Worm (Caenorhabditis elegans) whole organism, L3 larva: Measurements from ENCODE around the gene ser-6.
"Not testable (repeated sequence)": the region's sequence is repeated elsewhere in the genome, so short reads cannot be mapped to it uniquely, and the experiment has no call there.

Source experiments
- R02D3.7 ChIP-seq: fragments of 150-350 bp; optimal IDR thresholded peaks from 2 replicates; lab custom pipeline; 2014; ENCODE audit warnings: missing biosample characterization, missing genetic modification characterization
- aly-2 ChIP-seq: fragments of 150-350 bp; optimal IDR thresholded peaks from 2 replicates; lab custom pipeline; 2014; ENCODE audit warnings: missing biosample characterization, missing genetic modification characterization
- ama-1 ChIP-seq: fragments of 150-350 bp; optimal IDR thresholded peaks from 2 replicates; lab custom pipeline; 2018
- ceh-16 ChIP-seq: sonication (generic microtip); optimal IDR thresholded peaks from 2 replicates; lab custom pipeline; 2017; ENCODE audit warnings: missing biosample characterization, missing genetic modification characterization
- ceh-28 ChIP-seq: fragments of 150-350 bp; optimal IDR thresholded peaks from 2 replicates; lab custom pipeline; 2014; ENCODE audit warnings: missing biosample characterization, missing genetic modification reagents, missing genetic modification characterization
- ceh-82 ChIP-seq: fragments of 150-350 bp; optimal IDR thresholded peaks from 2 replicates; lab custom pipeline; 2014; ENCODE audit warnings: missing biosample characterization, missing genetic modification characterization
- ceh-9 ChIP-seq: sonication (generic microtip); optimal IDR thresholded peaks from 2 replicates; lab custom pipeline; 2018; ENCODE audit warnings: missing biosample characterization, missing genetic modification characterization
- egl-27 ChIP-seq: sonication (generic microtip); optimal IDR thresholded peaks from 4 replicates; lab custom pipeline; 2017; ENCODE audit warnings: missing biosample characterization, missing genetic modification reagents, missing genetic modification characterization
- egl-5 ChIP-seq: fragments of 150-350 bp; optimal IDR thresholded peaks from 2 replicates; lab custom pipeline; 2017; ENCODE audit warnings: missing biosample characterization, missing genetic modification reagents, missing genetic modification characterization, inconsistent platforms
- elt-1 ChIP-seq: fragments of 150-350 bp; optimal IDR thresholded peaks from 2 replicates; lab custom pipeline; 2014; ENCODE audit warnings: missing biosample characterization, missing genetic modification characterization
- elt-2 ChIP-seq: sonication (generic microtip); optimal IDR thresholded peaks from 2 replicates; lab custom pipeline; 2016; ENCODE audit warnings: missing genetic modification reagents, mild to moderate bottlenecking, missing genetic modification characterization, missing compliant biosample characterization
- eor-1 ChIP-seq, 2 experiments: fragments of 150-350 bp; optimal IDR thresholded peaks; 2 replicates each; lab custom pipeline; 2014 to 2018; ENCODE audit warnings: missing biosample characterization in 2 of 2, missing genetic modification characterization in 2 of 2
- fkh-10 ChIP-seq: sonication (generic microtip); optimal IDR thresholded peaks from 2 replicates; lab custom pipeline; 2017; ENCODE audit warnings: missing biosample characterization, missing genetic modification reagents, missing genetic modification characterization
- fkh-2 ChIP-seq: fragments of 150-350 bp; optimal IDR thresholded peaks from 2 replicates; lab custom pipeline; 2014; ENCODE audit warnings: missing biosample characterization, missing genetic modification reagents, missing genetic modification characterization
- hmg-11 ChIP-seq: sonication (generic microtip); optimal IDR thresholded peaks from 2 replicates; lab custom pipeline; 2016; ENCODE audit warnings: missing genetic modification characterization, missing compliant biosample characterization
- lin-15B ChIP-seq: fragments of 150-350 bp; optimal IDR thresholded peaks from 2 replicates; lab custom pipeline; 2014; ENCODE audit warnings: missing biosample characterization, missing genetic modification characterization
- lin-39 ChIP-seq: fragments of 150-350 bp; optimal IDR thresholded peaks from 2 replicates; lab custom pipeline; 2018; ENCODE audit warnings: missing biosample characterization, missing genetic modification reagents, missing genetic modification characterization
- lsy-12 ChIP-seq: sonication (generic microtip); optimal IDR thresholded peaks from 2 replicates; lab custom pipeline; 2016; ENCODE audit warnings: mild to moderate bottlenecking, missing genetic modification characterization, missing compliant biosample characterization
- mdl-1 ChIP-seq: fragments of 150-350 bp; optimal IDR thresholded peaks from 2 replicates; lab custom pipeline; 2014; ENCODE audit warnings: missing biosample characterization, missing genetic modification characterization
- nhr-11 ChIP-seq: fragments of 150-350 bp; optimal IDR thresholded peaks from 2 replicates; lab custom pipeline; 2014; ENCODE audit warnings: missing biosample characterization, missing genetic modification characterization
- nhr-12 ChIP-seq: fragments of 150-350 bp; optimal IDR thresholded peaks from 2 replicates; lab custom pipeline; 2014; ENCODE audit warnings: missing biosample characterization, missing genetic modification characterization
- nhr-23 ChIP-seq: fragments of 150-350 bp; optimal IDR thresholded peaks from 2 replicates; lab custom pipeline; 2014; ENCODE audit warnings: missing biosample characterization, missing genetic modification reagents, missing genetic modification characterization
- nhr-237 ChIP-seq: fragments of 150-350 bp; optimal IDR thresholded peaks from 2 replicates; lab custom pipeline; 2014; ENCODE audit warnings: missing biosample characterization, missing genetic modification characterization
- nhr-43 ChIP-seq: sonication (generic microtip); optimal IDR thresholded peaks from 2 replicates; lab custom pipeline; 2016; ENCODE audit warnings: mild to moderate bottlenecking, missing genetic modification characterization, missing compliant biosample characterization; ENCODE audit not compliant: poor library complexity, severe bottlenecking
- nhr-67 ChIP-seq: fragments of 150-350 bp; optimal IDR thresholded peaks from 2 replicates; lab custom pipeline; 2014; ENCODE audit warnings: missing biosample characterization, missing genetic modification characterization
- pha-4 ChIP-seq: fragments of 150-350 bp; optimal IDR thresholded peaks from 2 replicates; lab custom pipeline; 2014; ENCODE audit warnings: missing biosample characterization, missing genetic modification reagents, missing genetic modification characterization
- pqm-1 ChIP-seq: fragments of 150-350 bp; optimal IDR thresholded peaks from 2 replicates; lab custom pipeline; 2017; ENCODE audit warnings: missing biosample characterization, missing genetic modification characterization, inconsistent platforms
- sea-2 ChIP-seq: fragments of 150-350 bp; sonication (generic microtip); optimal IDR thresholded peaks from 4 replicates; lab custom pipeline; 2014; ENCODE audit warnings: missing biosample characterization, missing genetic modification reagents, missing genetic modification characterization
- skn-1 ChIP-seq: fragments of 150-350 bp; optimal IDR thresholded peaks from 2 replicates; lab custom pipeline; 2014; ENCODE audit warnings: missing biosample characterization, missing genetic modification characterization
- snpc-4 ChIP-seq: fragments of 150-350 bp; optimal IDR thresholded peaks from 2 replicates; lab custom pipeline; 2014; ENCODE audit warnings: missing biosample characterization, missing genetic modification characterization
- tbx-2 ChIP-seq: sonication (generic microtip); optimal IDR thresholded peaks from 2 replicates; lab custom pipeline; 2016; ENCODE audit warnings: mild to moderate bottlenecking, missing genetic modification characterization, missing compliant biosample characterization
- zag-1 ChIP-seq: fragments of 150-350 bp; optimal IDR thresholded peaks from 2 replicates; lab custom pipeline; 2014; ENCODE audit warnings: missing biosample characterization, missing genetic modification characterization
- ztf-11 ChIP-seq: fragments of 150-350 bp; optimal IDR thresholded peaks from 2 replicates; lab custom pipeline; 2014; ENCODE audit warnings: missing biosample characterization, missing genetic modification characterization

The ser-6 gene

DNA sequence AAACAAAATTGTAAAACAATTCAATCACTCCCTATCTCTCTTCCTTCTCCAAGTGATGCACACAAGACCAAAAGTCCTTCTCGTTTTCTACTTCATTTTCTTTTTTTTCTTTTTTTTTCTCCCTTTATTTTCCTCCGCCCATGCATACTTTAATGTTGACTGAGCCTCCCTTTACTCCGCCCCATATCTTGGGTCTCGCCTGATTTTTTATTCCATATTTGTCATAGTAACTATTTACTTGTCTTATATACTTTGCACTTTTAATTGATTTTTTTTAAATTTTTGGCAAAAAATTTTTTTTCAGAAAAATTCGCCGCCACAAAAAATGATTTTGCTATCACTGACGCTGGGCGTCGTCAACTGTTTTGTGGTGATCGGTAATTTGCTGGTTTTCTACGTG is at the start of gene ser-6:
TSS of gene ser-6 (plus strand) at position 301 of the 400 bp plus-strand sequence.
- TF ChIP-seq lin-15B (tag; lab: Kevin White, UChicago) (no peak), elt-1 (tag; lab: Kevin White, UChicago) (no peak), egl-27 (tag; lab: Kevin White, UChicago) (no peak), ztf-11 (tag; lab: Kevin White, UChicago) (no peak), fkh-2 (tag; lab: Kevin White, UChicago) (no peak), mdl-1 (tag; lab: Kevin White, UChicago) (no peak), zag-1 (no peak), ceh-82 (tag; lab: Kevin White, UChicago) (no peak), snpc-4 (tag; lab: Kevin White, UChicago) (no peak), hmg-11 (no peak), R02D3.7 (tag; lab: Kevin White, UChicago) (no peak), nhr-237 (tag; lab: Kevin White, UChicago) (no peak), ceh-16 (tag; lab: Kevin White, UChicago) (no peak), skn-1 (tag; lab: Kevin White, UChicago) (no peak), nhr-11 (no peak), ceh-9 (tag; lab: Kevin White, UChicago) (no peak)

DNA sequence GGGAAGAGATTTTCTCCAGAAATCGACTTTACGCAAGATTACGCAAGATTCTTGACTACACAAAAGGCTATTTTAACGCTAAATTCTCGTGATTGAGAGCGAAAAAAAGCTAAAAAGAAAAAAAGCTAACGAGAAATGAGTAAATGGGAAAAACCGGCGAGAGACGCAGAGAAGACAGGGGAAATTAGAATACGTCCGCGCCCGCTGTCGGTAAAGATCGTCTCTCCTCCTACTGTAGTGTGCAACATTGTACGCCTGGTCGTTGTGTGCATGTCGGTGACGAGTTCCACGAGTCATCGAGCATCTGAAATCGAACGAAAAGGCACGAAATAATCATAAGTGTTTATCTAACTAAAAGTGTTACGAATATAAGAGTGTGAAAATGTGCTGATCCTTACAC is 45.4 kb upstream of the ser-6 start:
- TF ChIP-seq nhr-23 (tag; lab: Kevin White, UChicago) (no peak), ztf-11 (tag; lab: Kevin White, UChicago) (no peak), eor-1 (tag; optimal IDR thresholded peaks at IDR 0.05; lab: Kevin White, UChicago) (no peak), nhr-12 (tag; lab: Kevin White, UChicago) (no peak), ceh-9 (tag; lab: Kevin White, UChicago) (no peak), egl-5 (tag; lab: Kevin White, UChicago) (no peak), skn-1 (tag; lab: Kevin White, UChicago) (no peak), nhr-11 (no peak), hmg-11 (no peak), egl-27 (tag; lab: Kevin White, UChicago) (no peak), nhr-67 (tag; lab: Kevin White, UChicago) (no peak), fkh-10 (GFP tag; lab: Kevin White, UChicago) (no peak), pha-4 (tag; lab: Kevin White, UChicago) (no peak), tbx-2 (tag; lab: Kevin White, UChicago) (no peak), lin-15B (tag; lab: Kevin White, UChicago) (no peak)

DNA sequence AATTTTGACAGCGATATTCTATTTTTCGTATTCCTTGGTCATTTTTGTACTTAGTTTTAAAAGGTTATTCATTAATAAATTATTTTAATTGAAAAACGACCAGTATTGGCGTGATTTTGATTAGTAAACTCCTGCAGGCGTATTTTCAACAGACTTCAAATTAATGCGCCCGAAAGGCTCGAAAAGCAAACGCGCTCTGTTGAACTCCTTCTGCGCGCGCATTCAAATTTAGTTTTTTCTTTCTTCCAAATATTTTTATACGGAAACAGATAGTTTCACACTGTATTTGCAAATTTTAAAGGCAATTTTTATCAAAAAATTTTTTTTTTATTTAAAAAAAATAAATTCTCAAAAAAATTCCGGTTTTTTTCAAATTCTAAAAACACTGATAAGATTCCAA is 43.9 kb upstream of the ser-6 start:
- TF ChIP-seq ama-1 (no peak), egl-5 (tag; lab: Kevin White, UChicago) (no peak), hmg-11 (no peak), ceh-82 (tag; lab: Kevin White, UChicago) (no peak), fkh-2 (tag; lab: Kevin White, UChicago) (no peak), nhr-12 (tag; lab: Kevin White, UChicago) (no peak), fkh-10 (GFP tag; lab: Kevin White, UChicago) (no peak), lin-39 (tag; lab: Kevin White, UChicago) (no peak), eor-1 (tag; optimal IDR thresholded peaks at IDR 0.05; lab: Kevin White, UChicago) (no peak), lsy-12 (tag; lab: Kevin White, UChicago) (no peak), nhr-237 (tag; lab: Kevin White, UChicago) (no peak), sea-2 (GFP tag; lab: Kevin White, UChicago) (no peak), nhr-43 (tag; lab: Kevin White, UChicago) (no peak), mdl-1 (tag; lab: Kevin White, UChicago) (no peak)

DNA sequence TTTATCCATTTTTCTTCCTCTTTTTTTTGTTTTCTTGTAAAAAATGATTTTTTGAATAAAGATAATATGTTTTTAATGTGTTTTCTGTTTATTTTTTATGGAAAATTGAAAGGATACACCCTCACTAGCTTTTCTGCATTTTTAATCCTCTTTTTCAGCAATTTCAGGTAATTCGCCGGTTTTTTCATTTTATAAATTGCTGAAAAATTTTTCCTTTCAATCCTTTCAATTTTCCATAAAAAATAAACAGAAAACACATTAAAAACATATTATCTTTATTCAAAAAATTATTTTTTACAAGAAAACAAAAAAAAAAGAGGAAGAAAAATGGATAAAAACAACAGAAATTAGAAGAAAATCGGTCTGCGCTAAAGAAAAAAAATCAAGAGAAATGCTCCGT is 42.2 kb upstream of the ser-6 start, which contains the start of gene Y54G2A.50:
TSS of gene Y54G2A.50 (plus strand) at position 301 of the 400 bp plus-strand sequence.
- not testable (repeated sequence) for TF ChIP-seq pqm-1, elt-1, R02D3.7 (tag; lab: Kevin White, UChicago)

DNA sequence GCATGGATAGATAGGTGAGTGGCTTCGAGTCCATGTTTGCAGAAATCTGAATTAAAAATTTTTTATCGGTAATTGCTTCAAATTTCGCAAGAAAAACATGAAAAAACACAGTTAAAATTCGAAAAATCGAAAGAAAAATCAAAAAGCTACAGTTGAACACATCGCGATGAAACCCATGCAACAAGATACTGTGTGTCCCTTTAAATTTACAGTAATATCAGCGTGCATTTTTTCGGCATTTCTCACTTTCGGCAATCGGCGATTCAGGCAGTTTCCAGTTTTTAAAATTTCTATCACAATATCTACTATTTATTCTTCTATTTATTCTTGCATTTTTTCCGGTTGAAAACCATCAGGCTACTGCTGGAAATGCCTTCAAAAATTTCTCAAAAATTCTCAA is 37.7 kb upstream of the ser-6 start, which contains the start of gene fbxc-45:
TSS of gene fbxc-45 (minus strand) at position 48 of the 400 bp plus-strand sequence.
- no peak for TF ChIP-seq nhr-23 (tag; lab: Kevin White, UChicago)
- no peak for TF ChIP-seq aly-2 (tag; lab: Kevin White, UChicago)
- TF ChIP-seq lin-39 (tag; lab: Kevin White, UChicago): no peak
- no peak for TF ChIP-seq ama-1
- TF ChIP-seq ceh-28 (tag; lab: Kevin White, UChicago): no peak
- no peak for TF ChIP-seq R02D3.7 (tag; lab: Kevin White, UChicago)
- TF ChIP-seq skn-1 (tag; lab: Kevin White, UChicago): no peak
- no peak for TF ChIP-seq nhr-11
- TF ChIP-seq snpc-4 (tag; lab: Kevin White, UChicago): no peak
- no peak for TF ChIP-seq nhr-237 (tag; lab: Kevin White, UChicago)
- TF ChIP-seq elt-2 (tag; lab: Kevin White, UChicago): no peak
- TF ChIP-seq ceh-9 (tag; lab: Kevin White, UChicago): no peak
- TF ChIP-seq mdl-1 (tag; lab: Kevin White, UChicago): no peak
- no peak for TF ChIP-seq nhr-67 (tag; lab: Kevin White, UChicago)
